Worm (Caenorhabditis elegans) whole organism, mixed stage, embryonic: ENCODE data around the gene C48B4.6.

Experiments used
- blmp-1 ChIP-seq: fragments of 150-350 bp; optimal IDR thresholded peaks from 2 replicates; lab custom pipeline; 2014; ENCODE audit warnings: missing biosample characterization, missing genetic modification characterization
- drap-1 ChIP-seq: fragments of 200-800 bp; sonication (Bioruptor generic); optimal IDR thresholded peaks from 3 replicates; lab custom pipeline; 2018; ENCODE audit warnings: mild to moderate bottlenecking, missing genetic modification characterization, missing compliant biosample characterization
- lin-32 ChIP-seq: fragments of 200-800 bp; sonication (Bioruptor generic); optimal IDR thresholded peaks from 2 replicates; lab custom pipeline; 2018; ENCODE audit warnings: mild to moderate bottlenecking, missing genetic modification characterization, missing compliant biosample characterization
- mep-1 ChIP-seq: fragments of 150-350 bp; optimal IDR thresholded peaks from 2 replicates; lab custom pipeline; 2017; ENCODE audit warnings: missing biosample characterization, missing genetic modification reagents, missing genetic modification characterization, inconsistent platforms
- mls-2 ChIP-seq: sonication (generic microtip); optimal IDR thresholded peaks from 2 replicates; lab custom pipeline; 2016; ENCODE audit warnings: mild to moderate bottlenecking, missing genetic modification characterization, moderate library complexity, missing compliant biosample characterization
- nhr-12 ChIP-seq: fragments of 150-350 bp; optimal IDR thresholded peaks from 2 replicates; lab custom pipeline; 2014; ENCODE audit warnings: missing biosample characterization, missing genetic modification characterization
- nhr-2 ChIP-seq: fragments of 150-350 bp; optimal IDR thresholded peaks from 2 replicates; lab custom pipeline; 2014; ENCODE audit warnings: missing biosample characterization, missing genetic modification characterization
- nhr-237 ChIP-seq: fragments of 150-350 bp; optimal IDR thresholded peaks from 2 replicates; lab custom pipeline; 2014; ENCODE audit warnings: missing biosample characterization, missing genetic modification characterization
- sem-2 ChIP-seq: fragments of 200-800 bp; sonication (Bioruptor generic); optimal IDR thresholded peaks from 2 replicates; lab custom pipeline; 2018; ENCODE audit warnings: mild to moderate bottlenecking, missing genetic modification characterization, missing compliant biosample characterization
- unc-39 ChIP-seq: fragments of 150-350 bp; optimal IDR thresholded peaks from 2 replicates; lab custom pipeline; 2014; ENCODE audit warnings: missing biosample characterization, missing genetic modification characterization

- TF ChIP-seq blmp-1 (no peak), nhr-12 (tag; lab: Kevin White, UChicago) (no peak), drap-1 (no peak), unc-39 (tag; lab: Kevin White, UChicago) (no peak), nhr-2 (tag; lab: Kevin White, UChicago) (no peak), nhr-237 (tag; lab: Kevin White, UChicago) (no peak), lin-32 (GFP tag; lab: Kevin White, UChicago) (no peak), mep-1 (tag; lab: Kevin White, UChicago) (no peak), sem-2 (GFP tag; lab: Kevin White, UChicago) (no peak), mls-2 (tag; lab: Kevin White, UChicago) (no peak)
Observed at ce11 chrIII:9598168-9598567, 39.8 kb upstream of the C48B4.6 start, which contains the start of gene F58A4.1.
